Worm (Caenorhabditis elegans) whole organism, L4 larva: ENCODE data around the gene C10A4.13.

ENCODE experiments used
- F10B5.3 ChIP-seq: sonication (generic microtip); optimal IDR thresholded peaks from 2 replicates; lab custom pipeline; 2016; ENCODE audit warnings: mild to moderate bottlenecking, missing genetic modification characterization, missing compliant biosample characterization
- ZK546.5 ChIP-seq, 2 experiments: sonication (generic microtip); optimal IDR thresholded peaks; 2 replicates each; lab custom pipeline; 2017; ENCODE audit warnings: missing biosample characterization in 2 of 2, missing genetic modification characterization in 2 of 2

ce11 chrX:7404551-7404950 is 6.7 kb upstream of the C10A4.13 start:
- no peak for TF ChIP-seq ZK546.5 (tag; optimal IDR thresholded peaks at IDR 0.05; lab: Kevin White, UChicago)
- TF ChIP-seq F10B5.3 (tag; lab: Kevin White, UChicago), result no peak
